Fruit fly (Drosophila melanogaster) whole organism, embryonic: ENCODE data around the gene Sec15.

Experiments used
- Ada2b ChIP-seq: fragments of 200-800 bp; sonication (Bioruptor generic); IDR thresholded peaks from 2 replicates; pipeline ENCODE4 v1.3.6; 2022; ENCODE audit warnings: missing biosample characterization, missing genetic modification characterization
- Atf-2 ChIP-seq: fragments of 200-800 bp; sonication (Bioruptor generic); optimal IDR thresholded peaks from 2 replicates; lab custom pipeline; 2016; ENCODE audit warnings: missing biosample characterization, missing genetic modification characterization
- CG10565 ChIP-seq: fragments of 200-800 bp; sonication (Bioruptor generic); optimal IDR thresholded peaks from 3 replicates; lab custom pipeline; 2016; ENCODE audit warnings: missing biosample characterization, mild to moderate bottlenecking, missing genetic modification characterization
- CG11398 ChIP-seq: fragments of 200-800 bp; sonication (Bioruptor generic); optimal IDR thresholded peaks from 2 replicates; lab custom pipeline; 2016; ENCODE audit warnings: missing biosample characterization, missing genetic modification characterization
- CG12219 ChIP-seq: fragments of 200-800 bp; sonication (Bioruptor generic); optimal IDR thresholded peaks from 3 replicates; lab custom pipeline; 2018; ENCODE audit warnings: missing biosample characterization, mild to moderate bottlenecking, missing genetic modification characterization
- CG12299 ChIP-seq: fragments of 200-800 bp; sonication (Bioruptor generic); optimal IDR thresholded peaks from 2 replicates; lab custom pipeline; 2018; ENCODE audit warnings: missing biosample characterization, mild to moderate bottlenecking, missing genetic modification characterization
- CG12391 ChIP-seq: fragments of 200-800 bp; sonication (Bioruptor generic); optimal IDR thresholded peaks from 3 replicates; lab custom pipeline; 2018; ENCODE audit warnings: missing biosample characterization, mild to moderate bottlenecking, missing genetic modification characterization, moderate library complexity
- CG12744 ChIP-seq: fragments of 200-800 bp; sonication (Bioruptor generic); optimal IDR thresholded peaks from 2 replicates; lab custom pipeline; 2016; ENCODE audit warnings: missing biosample characterization, missing genetic modification characterization
- CG13287 ChIP-seq: fragments of 200-800 bp; sonication (Bioruptor generic); IDR thresholded peaks from 2 replicates; pipeline ENCODE4 v1.3.6; 2022; ENCODE audit warnings: missing biosample characterization, missing genetic modification characterization; ENCODE audit not compliant: partially characterized antibody
- CG14860 ChIP-seq: fragments of 200-800 bp; sonication (Bioruptor generic); IDR thresholded peaks from 3 replicates; pipeline ENCODE4 v1.3.6; 2022; ENCODE audit warnings: missing biosample characterization, missing genetic modification characterization; ENCODE audit not compliant: partially characterized antibody
- CG15696 ChIP-seq: fragments of 200-800 bp; sonication (Bioruptor generic); optimal IDR thresholded peaks from 2 replicates; lab custom pipeline; 2019; ENCODE audit warnings: missing biosample characterization, mild to moderate bottlenecking, missing genetic modification characterization, moderate library complexity
- CG1647 ChIP-seq: fragments of 200-800 bp; sonication (Bioruptor generic); optimal IDR thresholded peaks from 3 replicates; lab custom pipeline; 2016; ENCODE audit warnings: missing biosample characterization, missing genetic modification characterization
- CG18476 ChIP-seq: fragments of 200-800 bp; sonication (Bioruptor generic); optimal IDR thresholded peaks from 2 replicates; lab custom pipeline; 2016; ENCODE audit warnings: missing biosample characterization, mild to moderate bottlenecking, missing genetic modification characterization
- CG18619 ChIP-seq: fragments of 200-800 bp; sonication (Bioruptor generic); optimal IDR thresholded peaks from 3 replicates; lab custom pipeline; 2017; ENCODE audit warnings: missing biosample characterization, mild to moderate bottlenecking, missing genetic modification characterization
- CG2889 ChIP-seq: fragments of 200-800 bp; sonication (Bioruptor generic); IDR thresholded peaks from 3 replicates; pipeline ENCODE4 v1.3.6; 2022; ENCODE audit warnings: missing biosample characterization, missing genetic modification characterization
- CG31441 ChIP-seq: fragments of 200-800 bp; sonication (Bioruptor generic); IDR thresholded peaks from 2 replicates; pipeline ENCODE4 v1.3.6; 2022; ENCODE audit warnings: missing biosample characterization, missing genetic modification characterization
- CG32767 ChIP-seq: fragments of 200-800 bp; sonication (Bioruptor generic); IDR thresholded peaks from 2 replicates; pipeline ENCODE4 v1.3.6; 2022; ENCODE audit warnings: missing biosample characterization, missing genetic modification characterization
- CG34422 ChIP-seq: fragments of 200-800 bp; sonication (Bioruptor generic); IDR thresholded peaks from 3 replicates; pipeline ENCODE4 v1.3.6; 2022; ENCODE audit warnings: missing biosample characterization, missing genetic modification characterization
- CG43689 ChIP-seq: fragments of 200-800 bp; sonication (Bioruptor generic); IDR thresholded peaks from 2 replicates; pipeline ENCODE4 v1.3.6; 2022; ENCODE audit warnings: missing biosample characterization, missing genetic modification characterization
- CG6272 ChIP-seq: fragments of 200-800 bp; sonication (Bioruptor generic); IDR thresholded peaks from 2 replicates; pipeline ENCODE4 v1.3.6; 2022; ENCODE audit warnings: missing biosample characterization, missing genetic modification characterization
- CG7928 ChIP-seq: fragments of 200-800 bp; sonication (Bioruptor generic); optimal IDR thresholded peaks from 2 replicates; lab custom pipeline; 2017; ENCODE audit warnings: missing biosample characterization, mild to moderate bottlenecking, missing genetic modification characterization
- CG7987 ChIP-seq: fragments of 200-800 bp; sonication (Bioruptor generic); optimal IDR thresholded peaks from 2 replicates; lab custom pipeline; 2018; ENCODE audit warnings: missing biosample characterization, mild to moderate bottlenecking, missing genetic modification characterization, moderate library complexity
- CHES-1-like ChIP-seq: fragments of 200-800 bp; sonication (Bioruptor generic); optimal IDR thresholded peaks from 2 replicates; lab custom pipeline; 2016; ENCODE audit warnings: missing biosample characterization, missing genetic modification characterization
- D19B ChIP-seq: fragments of 200-800 bp; sonication (Bioruptor generic); optimal IDR thresholded peaks from 2 replicates; lab custom pipeline; 2017; ENCODE audit warnings: missing biosample characterization, mild to moderate bottlenecking, missing genetic modification characterization
- Dek ChIP-seq: fragments of 200-800 bp; sonication (Bioruptor generic); optimal IDR thresholded peaks from 3 replicates; lab custom pipeline; 2019; ENCODE audit warnings: missing biosample characterization, mild to moderate bottlenecking, missing genetic modification characterization, moderate library complexity
- HLH54F ChIP-seq: fragments of 200-800 bp; sonication (Bioruptor generic); optimal IDR thresholded peaks from 3 replicates; lab custom pipeline; 2016; ENCODE audit warnings: missing biosample characterization, missing genetic modification characterization
- Hr39 ChIP-seq: fragments of >200 bp; optimal IDR thresholded peaks from 2 replicates; lab custom pipeline; 2017
- Hr51 ChIP-seq, 2 experiments: fragments of 200-800 bp; sonication (Bioruptor generic); optimal IDR thresholded peaks; 2 replicates in 1 of 2; 3 replicates in 1 of 2; lab custom pipeline; 2016 to 2018; ENCODE audit warnings: missing biosample characterization in 2 of 2, missing genetic modification characterization in 2 of 2, mild to moderate bottlenecking in 1 of 2, moderate library complexity in 1 of 2
- Lpt ChIP-seq: fragments of >200 bp; optimal IDR thresholded peaks from 2 replicates; lab custom pipeline; 2018; ENCODE audit warnings: missing biosample characterization, missing genetic modification characterization
- Mad ChIP-seq: fragments of 200-800 bp; sonication (Bioruptor generic); optimal IDR thresholded peaks from 2 replicates; lab custom pipeline; 2016; ENCODE audit warnings: missing biosample characterization, missing genetic modification characterization
- TFAM ChIP-seq: fragments of 200-800 bp; sonication (Bioruptor generic); optimal IDR thresholded peaks from 2 replicates; lab custom pipeline; 2017; ENCODE audit warnings: missing biosample characterization, missing genetic modification characterization, inconsistent platforms
- ac ChIP-seq: fragments of 200-800 bp; sonication (Bioruptor generic); optimal IDR thresholded peaks from 3 replicates; lab custom pipeline; 2017; ENCODE audit warnings: missing biosample characterization, mild to moderate bottlenecking, missing genetic modification characterization
- az2 ChIP-seq: fragments of 200-800 bp; sonication (Bioruptor generic); optimal IDR thresholded peaks from 3 replicates; lab custom pipeline; 2016; ENCODE audit warnings: missing biosample characterization, missing genetic modification characterization
- bigmax ChIP-seq: fragments of 200-800 bp; sonication (Bioruptor generic); optimal IDR thresholded peaks from 2 replicates; lab custom pipeline; 2018; ENCODE audit warnings: missing biosample characterization, mild to moderate bottlenecking, missing genetic modification characterization
- bowl ChIP-seq: fragments of 200-800 bp; sonication (Bioruptor generic); IDR thresholded peaks from 2 replicates; pipeline ENCODE4 v1.3.6; 2022; ENCODE audit warnings: missing biosample characterization, missing genetic modification characterization
- chinmo ChIP-seq: fragments of 200-800 bp; sonication (Bioruptor generic); IDR thresholded peaks from 4 replicates; pipeline ENCODE4 v1.3.6; 2022; ENCODE audit warnings: missing biosample characterization, missing genetic modification characterization; ENCODE audit not compliant: partially characterized antibody
- disco-r ChIP-seq: fragments of 200-800 bp; sonication (Bioruptor generic); optimal IDR thresholded peaks from 2 replicates; lab custom pipeline; 2016; ENCODE audit warnings: missing biosample characterization, missing genetic modification characterization
- dysf ChIP-seq: fragments of 200-800 bp; sonication (Bioruptor generic); IDR thresholded peaks from 3 replicates; pipeline ENCODE4 v1.3.6; 2022; ENCODE audit warnings: missing biosample characterization, missing genetic modification characterization
- en ChIP-seq: fragments of 200-800 bp; sonication (Bioruptor generic); optimal IDR thresholded peaks from 2 replicates; lab custom pipeline; 2016; ENCODE audit warnings: missing biosample characterization, missing genetic modification characterization
- fd3F ChIP-seq: fragments of 200-800 bp; sonication (Bioruptor generic); optimal IDR thresholded peaks from 2 replicates; lab custom pipeline; 2018; ENCODE audit warnings: missing biosample characterization, mild to moderate bottlenecking, missing genetic modification characterization, moderate library complexity
- gfzf ChIP-seq: fragments of 200-800 bp; sonication (Bioruptor generic); optimal IDR thresholded peaks from 2 replicates; lab custom pipeline; 2016; ENCODE audit warnings: missing biosample characterization, mild to moderate bottlenecking, missing genetic modification characterization, moderate library complexity
- mam ChIP-seq: fragments of 200-800 bp; sonication (Bioruptor generic); optimal IDR thresholded peaks from 3 replicates; lab custom pipeline; 2016; ENCODE audit warnings: missing biosample characterization, missing genetic modification characterization
- peb ChIP-seq: fragments of 200-800 bp; sonication (Bioruptor generic); IDR thresholded peaks from 2 replicates; pipeline ENCODE4 v1.3.6; 2022; ENCODE audit warnings: missing biosample characterization, missing genetic modification characterization
- run ChIP-seq: fragments of 200-800 bp; sonication (Bioruptor generic); optimal IDR thresholded peaks from 3 replicates; lab custom pipeline; 2018; ENCODE audit warnings: missing biosample characterization, mild to moderate bottlenecking, missing genetic modification characterization
- sc ChIP-seq, 3 experiments: fragments of >200 bp in 2 of 3; fragments of 200-800 bp in 1 of 3; sonication (Bioruptor generic) in 1 of 3; optimal IDR thresholded peaks; 2 replicates in 2 of 3; 3 replicates in 1 of 3; lab custom pipeline; 2017; ENCODE audit warnings: mild to moderate bottlenecking in 1 of 3, missing biosample characterization in 1 of 3, missing genetic modification characterization in 1 of 3, missing genetic modification reagents in 1 of 3
- scrt ChIP-seq: fragments of 200-800 bp; sonication (Bioruptor generic); optimal IDR thresholded peaks from 2 replicates; lab custom pipeline; 2018; ENCODE audit warnings: missing biosample characterization, mild to moderate bottlenecking, missing genetic modification characterization, moderate library complexity
- sd ChIP-seq: fragments of 200-800 bp; sonication (Bioruptor generic); optimal IDR thresholded peaks from 3 replicates; lab custom pipeline; 2018; ENCODE audit warnings: missing biosample characterization, mild to moderate bottlenecking, missing genetic modification characterization, moderate library complexity
- tna ChIP-seq: fragments of 200-800 bp; sonication (Bioruptor generic); IDR thresholded peaks from 2 replicates; pipeline ENCODE4 v1.3.6; 2022; ENCODE audit warnings: missing biosample characterization, missing genetic modification characterization; ENCODE audit not compliant: partially characterized antibody
- tx ChIP-seq: fragments of 200-800 bp; sonication (Bioruptor generic); optimal IDR thresholded peaks from 2 replicates; lab custom pipeline; 2016; ENCODE audit warnings: missing biosample characterization, missing genetic modification characterization
- unpg ChIP-seq: fragments of 200-800 bp; sonication (Bioruptor generic); optimal IDR thresholded peaks from 3 replicates; lab custom pipeline; 2018; ENCODE audit warnings: missing biosample characterization, mild to moderate bottlenecking, missing genetic modification characterization, moderate library complexity

The Sec15 gene

DNA sequence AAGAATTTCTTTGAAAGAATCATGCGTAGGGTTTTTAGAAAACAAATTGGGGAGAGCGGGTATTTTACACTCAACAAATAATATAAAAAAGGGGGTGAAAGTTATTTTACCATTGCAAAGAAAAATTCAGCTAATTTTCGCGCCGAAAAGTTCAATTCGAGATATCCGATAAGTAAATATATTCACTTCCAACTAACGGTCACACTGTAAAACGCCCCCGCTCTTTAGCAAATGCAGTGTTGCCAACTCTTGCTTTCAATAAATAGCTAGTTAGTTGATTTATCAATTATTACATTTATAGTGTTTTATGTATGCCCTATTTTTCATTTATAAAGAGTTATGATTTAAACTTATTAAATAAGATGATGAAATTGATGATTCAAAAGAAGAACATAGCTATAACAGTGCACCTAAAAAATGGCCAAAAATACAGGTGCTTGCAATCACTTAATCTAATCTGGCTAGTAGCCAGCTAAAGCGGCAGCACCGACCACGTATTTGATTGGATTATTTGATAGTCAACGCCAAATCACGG lies 30.5 kb upstream of the Sec15 start, which contains the start of gene meigo (continued):
- TF ChIP-seq Hr39 = no peak
- no peak for TF ChIP-seq sc (optimal IDR thresholded peaks at IDR 0.05; lab: Kevin White, UChicago)
- no peak for TF ChIP-seq sc (GFP tag; optimal IDR thresholded peaks at IDR 0.05; lab: Kevin White, UChicago)
- TF ChIP-seq bowl (GFP tag; lab: Robert Waterston, UW) = no peak
- TF ChIP-seq CG7928 (GFP tag; lab: Kevin White, UChicago) = no peak
- TF ChIP-seq CG43689 (GFP tag; lab: Robert Waterston, UW) = no peak
- TF ChIP-seq Lpt (GFP tag; lab: Kevin White, UChicago) = no peak
- TF ChIP-seq bigmax = no peak
- TF ChIP-seq CG13287 (GFP tag; lab: Robert Waterston, UW) = 0 out of 2 replicates have a peak, but pooled peaks have one; percentile 36
- no peak for TF ChIP-seq en (GFP tag; lab: Kevin White, UChicago)
- TF ChIP-seq CG10565 (GFP tag; lab: Kevin White, UChicago) = no peak
- no peak; the same call in none of the 2 replicates for TF ChIP-seq CG31441 (GFP tag; lab: Robert Waterston, UW)
- no peak for TF ChIP-seq tna (GFP tag; lab: Robert Waterston, UW)
- TF ChIP-seq CG18619 = peak; percentile 55
- TF ChIP-seq fd3F (GFP tag; lab: Kevin White, UChicago) = peak; percentile 54
- no peak for TF ChIP-seq run (tag; lab: Kevin White, UChicago)
- TF ChIP-seq CG2889 (GFP tag; lab: Robert Waterston, UW) = no peak
- peak; percentile 67 for TF ChIP-seq mam
- peak; percentile 65 for TF ChIP-seq CG6272 (GFP tag; lab: Robert Waterston, UW)
- TF ChIP-seq az2 (GFP tag; lab: Kevin White, UChicago) = peak; percentile 33
- peak; percentile 71; the same call in 2 of the 3 replicates for TF ChIP-seq dysf (GFP tag; lab: Robert Waterston, UW)
- peak; percentile 31 for TF ChIP-seq CG11398 (GFP tag; lab: Kevin White, UChicago)
- TF ChIP-seq unpg = peak; percentile 64
- peak; percentile 77 for TF ChIP-seq sd
- TF ChIP-seq CG34422 = no peak; the same call in 2 of the 3 replicates
- TF ChIP-seq Ada2b (GFP tag; lab: Robert Waterston, UW) = peak; percentile 45
- TF ChIP-seq CG12391 = peak; percentile 86
- no peak for TF ChIP-seq ac (GFP tag; lab: Kevin White, UChicago)
- peak; percentile 55 for TF ChIP-seq CG12299 (tag; lab: Kevin White, UChicago)
- TF ChIP-seq TFAM (GFP tag; lab: Kevin White, UChicago) = no peak
- peak; percentile 28 for TF ChIP-seq CHES-1-like (GFP tag; lab: Kevin White, UChicago)
- peak; percentile 43; the same call in 1 of the 2 replicates for TF ChIP-seq peb (GFP tag; lab: Robert Waterston, UW)
- no peak for TF ChIP-seq disco-r
- no peak for TF ChIP-seq CG32767 (GFP tag; lab: Robert Waterston, UW)
- peak in 1 of 2 experiments; percentile 52 for TF ChIP-seq Hr51 (GFP tag; optimal IDR thresholded peaks at IDR 0.05; lab: Kevin White, UChicago)
- TF ChIP-seq CG7987 (GFP tag; lab: Kevin White, UChicago) = peak; percentile 32
- 0 out of 4 replicates have a peak, but pooled peaks have one; percentile 21 for TF ChIP-seq chinmo (GFP tag; lab: Robert Waterston, UW)
- peak; percentile 74 for TF ChIP-seq Dek (tag; lab: Kevin White, UChicago)
- TF ChIP-seq gfzf (GFP tag; lab: Kevin White, UChicago) = peak; percentile 64
- peak; percentile 6 for TF ChIP-seq D19B (GFP tag; lab: Kevin White, UChicago)
- peak; percentile 69 for TF ChIP-seq CG15696
- TF ChIP-seq CG18476 (GFP tag; lab: Kevin White, UChicago) = peak; percentile 49
- peak; percentile 16 for TF ChIP-seq Atf-2 (GFP tag; lab: Kevin White, UChicago)
- no peak for TF ChIP-seq scrt (GFP tag; lab: Kevin White, UChicago)
- TF ChIP-seq CG12219 (GFP tag; lab: Kevin White, UChicago) = no peak
- peak; percentile 50 for TF ChIP-seq tx
- no peak for TF ChIP-seq CG14860 (GFP tag; lab: Robert Waterston, UW)
- TF ChIP-seq HLH54F = peak; percentile 73
- TF ChIP-seq CG1647 (GFP tag; lab: Kevin White, UChicago) = peak; percentile 2
- peak; percentile 28 for TF ChIP-seq CG12744 (GFP tag; lab: Kevin White, UChicago)
- TF ChIP-seq Mad (GFP tag; lab: Kevin White, UChicago) = peak; percentile 69
